Fruit fly (Drosophila melanogaster) whole organism, adult: ENCODE measurements around the gene sip1.

Source experiments
- CG11617 ChIP-seq: fragments of 200-800 bp; sonication (Bioruptor generic); optimal IDR thresholded peaks from 2 replicates; lab custom pipeline; 2017; ENCODE audit warnings: mild to moderate bottlenecking, missing biosample characterization, missing genetic modification reagents, missing genetic modification characterization
- CG12768 ChIP-seq: fragments of 200-800 bp; sonication (Bioruptor generic); optimal IDR thresholded peaks from 2 replicates; lab custom pipeline; 2017; ENCODE audit warnings: missing biosample characterization, missing genetic modification characterization, mild to moderate bottlenecking, moderate library complexity, missing genetic modification reagents
- CG14711 ChIP-seq: fragments of 200-800 bp; sonication (Bioruptor generic); optimal IDR thresholded peaks from 2 replicates; lab custom pipeline; 2018; ENCODE audit warnings: missing biosample characterization, mild to moderate bottlenecking, missing genetic modification characterization, moderate library complexity
- CG1620 ChIP-seq: fragments of 200-800 bp; sonication (Bioruptor generic); optimal IDR thresholded peaks from 2 replicates; lab custom pipeline; 2016; ENCODE audit warnings: missing biosample characterization, missing genetic modification characterization
- CG33017 ChIP-seq: fragments of 200-800 bp; sonication (Bioruptor generic); optimal IDR thresholded peaks from 2 replicates; lab custom pipeline; 2018; ENCODE audit warnings: missing biosample characterization, mild to moderate bottlenecking, missing genetic modification characterization, moderate library complexity
- CG5204 ChIP-seq: fragments of 200-800 bp; sonication (Bioruptor generic); optimal IDR thresholded peaks from 2 replicates; lab custom pipeline; 2016; ENCODE audit warnings: missing biosample characterization, missing genetic modification characterization
- CG7045 ChIP-seq: fragments of 200-800 bp; sonication (Bioruptor generic); optimal IDR thresholded peaks from 2 replicates; lab custom pipeline; 2017; ENCODE audit warnings: missing biosample characterization, mild to moderate bottlenecking, missing genetic modification characterization
- CG7101 ChIP-seq: fragments of 200-800 bp; sonication (Bioruptor generic); optimal IDR thresholded peaks from 2 replicates; lab custom pipeline; 2018; ENCODE audit warnings: missing biosample characterization, mild to moderate bottlenecking, missing genetic modification characterization, moderate library complexity
- Clk ChIP-seq: fragments of 200-800 bp; sonication (Bioruptor generic); optimal IDR thresholded peaks from 2 replicates; lab custom pipeline; 2017; ENCODE audit warnings: missing biosample characterization, missing genetic modification characterization
- Crg-1 ChIP-seq: fragments of 200-800 bp; sonication (Bioruptor generic); optimal IDR thresholded peaks from 2 replicates; lab custom pipeline; 2016; ENCODE audit warnings: missing biosample characterization, missing genetic modification characterization
- Hr96 ChIP-seq: fragments of 200-800 bp; sonication (Bioruptor generic); optimal IDR thresholded peaks from 2 replicates; lab custom pipeline; 2016; ENCODE audit warnings: missing biosample characterization, missing genetic modification characterization
- Mnt ChIP-seq: fragments of 200-800 bp; sonication (Bioruptor generic); optimal IDR thresholded peaks from 2 replicates; lab custom pipeline; 2016; ENCODE audit warnings: missing biosample characterization, mild to moderate bottlenecking, missing genetic modification characterization
- bab1 ChIP-seq: fragments of 200-800 bp; sonication (Bioruptor generic); optimal IDR thresholded peaks from 3 replicates; lab custom pipeline; 2019; ENCODE audit warnings: missing biosample characterization, mild to moderate bottlenecking, missing genetic modification characterization, moderate library complexity
- cic ChIP-seq: fragments of 200-800 bp; sonication (Bioruptor generic); optimal IDR thresholded peaks from 2 replicates; lab custom pipeline; 2017; ENCODE audit warnings: missing biosample characterization, mild to moderate bottlenecking, missing genetic modification characterization, moderate library complexity
- cnc ChIP-seq, 2 experiments: fragments of >200 bp; optimal IDR thresholded peaks; 2 replicates each; lab custom pipeline; 2017
- kay ChIP-seq: fragments of 200-800 bp; sonication (Bioruptor generic); peaks from one replicate; lab custom pipeline; 2016; ENCODE audit warnings: missing biosample characterization, missing genetic modification characterization, borderline replicate concordance
- ovo ChIP-seq: fragments of 200-800 bp; sonication (Bioruptor generic); optimal IDR thresholded peaks from 2 replicates; lab custom pipeline; 2016; ENCODE audit warnings: missing biosample characterization, missing genetic modification characterization
- pad ChIP-seq: fragments of 200-800 bp; sonication (Bioruptor generic); optimal IDR thresholded peaks from 3 replicates; lab custom pipeline; 2017; ENCODE audit warnings: missing biosample characterization, missing genetic modification characterization, mild to moderate bottlenecking, moderate library complexity, missing genetic modification reagents
- tj ChIP-seq: fragments of 200-800 bp; sonication (Bioruptor generic); optimal IDR thresholded peaks from 3 replicates; lab custom pipeline; 2017; ENCODE audit warnings: missing biosample characterization, mild to moderate bottlenecking, missing genetic modification characterization, moderate library complexity
- toe ChIP-seq: fragments of 200-800 bp; sonication (Bioruptor generic); optimal IDR thresholded peaks from 2 replicates; lab custom pipeline; 2016; ENCODE audit warnings: missing biosample characterization, missing genetic modification characterization

Gene sip1

DNA sequence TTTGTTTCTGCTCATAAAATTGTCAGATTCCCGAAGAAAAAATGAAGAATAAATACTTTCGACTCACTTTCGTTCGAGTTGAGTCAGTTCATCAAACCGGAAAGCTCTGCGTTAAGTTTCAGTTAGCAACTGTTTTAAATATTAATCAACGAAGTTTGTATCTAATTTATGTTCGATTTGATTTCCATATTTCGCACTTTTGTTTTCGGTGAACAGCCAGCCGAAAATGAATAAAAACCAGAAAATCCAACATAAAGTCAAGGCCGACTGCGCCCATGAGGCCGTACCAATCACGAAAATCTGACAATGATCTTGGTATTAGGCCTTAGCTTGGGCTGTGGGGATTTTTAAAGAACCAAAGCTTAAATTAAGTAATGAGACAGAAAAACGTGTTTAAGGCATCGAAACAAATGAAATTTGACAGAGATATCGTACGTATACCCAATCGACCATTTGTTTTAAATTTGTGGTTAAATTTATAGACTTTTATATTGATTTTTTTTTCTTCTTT lies 45.7 kb downstream of the sip1 start:
- TF ChIP-seq Mnt (GFP tag; lab: Kevin White, UChicago) = no peak
- TF ChIP-seq kay (GFP tag; lab: Kevin White, UChicago) = no peak
- TF ChIP-seq ovo = no peak
- TF ChIP-seq cnc (optimal IDR thresholded peaks at IDR 0.05; lab: Kevin White, UChicago) = no peak
- TF ChIP-seq CG7045 = no peak
- TF ChIP-seq CG33017 (tag; lab: Kevin White, UChicago) = no peak
- no peak for TF ChIP-seq bab1
- TF ChIP-seq cic (GFP tag; lab: Kevin White, UChicago) = no peak
- no peak for TF ChIP-seq CG5204
- no peak for TF ChIP-seq CG14711 (tag; lab: Kevin White, UChicago)
- no peak for TF ChIP-seq toe (GFP tag; lab: Kevin White, UChicago)
- TF ChIP-seq Clk = no peak
- TF ChIP-seq CG1620 (GFP tag; lab: Kevin White, UChicago) = no peak
- no peak for TF ChIP-seq CG7101 (tag; lab: Kevin White, UChicago)
- TF ChIP-seq Crg-1 = no peak
- TF ChIP-seq Hr96 (GFP tag; lab: Kevin White, UChicago) = no peak
- TF ChIP-seq CG12768 (GFP tag; lab: Kevin White, UChicago) = no peak
- TF ChIP-seq CG11617 = no peak

DNA sequence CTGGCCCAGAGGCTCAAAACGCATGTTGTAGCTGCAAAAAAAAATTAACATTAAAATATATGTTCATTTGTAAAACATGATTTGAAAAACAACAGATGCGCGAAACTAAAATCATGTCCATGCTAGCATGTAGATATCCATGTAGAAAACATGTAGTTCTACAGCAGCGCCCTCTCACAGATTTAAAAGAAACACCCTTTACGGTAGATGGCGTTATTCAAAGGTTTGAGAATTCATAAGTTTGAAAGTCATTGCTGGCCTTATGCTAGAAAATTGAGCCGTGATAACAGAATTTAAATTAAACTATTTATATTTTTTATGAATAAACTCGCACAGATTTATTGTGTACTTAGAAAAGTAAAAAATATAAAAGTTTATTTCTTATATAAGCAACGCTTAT lies 50.3 kb downstream of the sip1 start:
- TF ChIP-seq CG1620 (GFP tag; lab: Kevin White, UChicago) (peak; percentile 15), bab1 (peak; percentile 9), toe (GFP tag; lab: Kevin White, UChicago) (no peak), CG7101 (tag; lab: Kevin White, UChicago) (no peak), ovo (no peak), CG14711 (tag; lab: Kevin White, UChicago) (no peak), cnc (optimal IDR thresholded peaks at IDR 0.05; lab: Kevin White, UChicago) (no peak), CG12768 (GFP tag; lab: Kevin White, UChicago) (no peak), Clk (no peak), CG11617 (no peak), Hr96 (GFP tag; lab: Kevin White, UChicago) (peak; percentile 8), pad (no peak), CG33017 (tag; lab: Kevin White, UChicago) (no peak), CG7045 (no peak), cic (GFP tag; lab: Kevin White, UChicago) (no peak), Mnt (GFP tag; lab: Kevin White, UChicago) (no peak), tj (GFP tag; lab: Kevin White, UChicago) (no peak), Crg-1 (no peak), kay (GFP tag; lab: Kevin White, UChicago) (no peak), CG5204 (peak; percentile 9)

DNA sequence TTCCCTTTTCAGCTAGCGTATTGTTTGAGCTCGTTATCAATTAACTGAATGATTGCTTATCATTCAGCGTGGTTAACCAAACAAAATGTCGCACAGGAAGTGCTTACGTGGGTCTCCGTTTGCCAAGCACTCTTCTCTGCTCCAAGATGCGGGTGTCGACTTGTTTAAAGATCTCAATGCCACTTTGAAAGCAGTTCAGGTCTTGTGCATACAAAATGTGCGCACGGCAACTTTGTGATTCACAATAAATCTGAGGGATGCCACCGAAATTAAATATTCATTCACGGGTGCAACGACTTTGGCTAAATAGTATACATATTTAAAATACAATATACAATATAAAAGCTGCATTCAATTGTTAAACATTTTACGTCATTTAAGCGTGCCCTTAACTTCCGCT lies 51.4 kb downstream of the sip1 start:
- TF ChIP-seq cic (GFP tag; lab: Kevin White, UChicago) (peak; percentile 12), Mnt (GFP tag; lab: Kevin White, UChicago) (no peak), CG33017 (tag; lab: Kevin White, UChicago) (no peak), CG14711 (tag; lab: Kevin White, UChicago) (no peak), Hr96 (GFP tag; lab: Kevin White, UChicago) (no peak), CG5204 (no peak), tj (GFP tag; lab: Kevin White, UChicago) (no peak), bab1 (no peak)
